Fruit fly (Drosophila melanogaster) whole organism, embryonic: ENCODE data around the gene AIMP2.

Experiments
- Abd-B ChIP-seq: fragments of 200-800 bp; sonication (Bioruptor generic); optimal IDR thresholded peaks from 2 replicates; lab custom pipeline; 2018; ENCODE audit warnings: missing biosample characterization, mild to moderate bottlenecking, missing genetic modification characterization, moderate library complexity
- B-H2 ChIP-seq: fragments of 200-800 bp; sonication (Bioruptor generic); optimal IDR thresholded peaks from 2 replicates; lab custom pipeline; 2018; ENCODE audit warnings: missing biosample characterization, mild to moderate bottlenecking, missing genetic modification characterization
- CG10543 ChIP-seq: fragments of 200-800 bp; sonication (Bioruptor generic); optimal IDR thresholded peaks from 3 replicates; lab custom pipeline; 2017; ENCODE audit warnings: missing biosample characterization, mild to moderate bottlenecking, missing genetic modification characterization, moderate library complexity
- CG34376 ChIP-seq: fragments of 200-800 bp; sonication (Bioruptor generic); optimal IDR thresholded peaks from 2 replicates; lab custom pipeline; 2018; ENCODE audit warnings: missing biosample characterization, mild to moderate bottlenecking, missing genetic modification characterization
- CG8290 ChIP-seq, 3 experiments: fragments of 200-800 bp; sonication (Bioruptor generic); optimal IDR thresholded peaks; 2 replicates each; lab custom pipeline; 2016 to 2019; ENCODE audit warnings: missing biosample characterization in 3 of 3, missing genetic modification characterization in 3 of 3, mild to moderate bottlenecking in 2 of 3, moderate library complexity in 1 of 3
- CTCF ChIP-seq: fragments of 200-800 bp; sonication (Bioruptor generic); optimal IDR thresholded peaks from 2 replicates; lab custom pipeline; 2017; ENCODE audit warnings: missing biosample characterization, mild to moderate bottlenecking, missing genetic modification characterization, moderate library complexity
- HLH3B ChIP-seq: fragments of 200-800 bp; sonication (Bioruptor generic); IDR thresholded peaks from 2 replicates; pipeline ENCODE4 v1.3.6; 2022; ENCODE audit warnings: missing biosample characterization, missing genetic modification characterization
- org-1 ChIP-seq: fragments of 200-800 bp; sonication (Bioruptor generic); optimal IDR thresholded peaks from 2 replicates; lab custom pipeline; 2017; ENCODE audit warnings: missing biosample characterization, missing genetic modification characterization
- pita ChIP-seq: fragments of 200-800 bp; sonication (Bioruptor generic); optimal IDR thresholded peaks from 2 replicates; lab custom pipeline; 2017; ENCODE audit warnings: missing biosample characterization, mild to moderate bottlenecking, missing genetic modification characterization
- sc ChIP-seq, 3 experiments: fragments of >200 bp in 2 of 3; fragments of 200-800 bp in 1 of 3; sonication (Bioruptor generic) in 1 of 3; optimal IDR thresholded peaks; 2 replicates in 2 of 3; 3 replicates in 1 of 3; lab custom pipeline; 2017; ENCODE audit warnings: mild to moderate bottlenecking in 1 of 3, missing biosample characterization in 1 of 3, missing genetic modification characterization in 1 of 3, missing genetic modification reagents in 1 of 3
- scrt ChIP-seq: fragments of 200-800 bp; sonication (Bioruptor generic); optimal IDR thresholded peaks from 2 replicates; lab custom pipeline; 2018; ENCODE audit warnings: missing biosample characterization, mild to moderate bottlenecking, missing genetic modification characterization, moderate library complexity

- TF ChIP-seq CG10543 (GFP tag; lab: Kevin White, UChicago) = no peak
- no peak for TF ChIP-seq CG34376 (GFP tag; lab: Kevin White, UChicago)
- no peak for TF ChIP-seq HLH3B
- TF ChIP-seq scrt (GFP tag; lab: Kevin White, UChicago) = no peak
- TF ChIP-seq B-H2 = no peak
- TF ChIP-seq CG8290 (GFP tag; optimal IDR thresholded peaks at IDR 0.05; lab: Kevin White, UChicago) = no peak
- TF ChIP-seq CG8290 (tag; optimal IDR thresholded peaks at IDR 0.05; lab: Kevin White, UChicago) = no peak
- TF ChIP-seq CTCF (GFP tag; lab: Kevin White, UChicago) = no peak
- TF ChIP-seq sc (optimal IDR thresholded peaks at IDR 0.05; lab: Kevin White, UChicago) = no peak
- TF ChIP-seq sc (GFP tag; optimal IDR thresholded peaks at IDR 0.05; lab: Kevin White, UChicago) = no peak
- TF ChIP-seq Abd-B (GFP tag; lab: Kevin White, UChicago) = no peak
- TF ChIP-seq org-1 = no peak
- TF ChIP-seq pita (GFP tag; lab: Kevin White, UChicago) = no peak
These were observed 16.6 kb downstream of the AIMP2 start for dm6 chr3L:15600051-15600450.
